Worm (Caenorhabditis elegans) whole organism, early embryonic: ENCODE measurements around the gene nlp-48.

ENCODE experiments used
- B0310.2 ChIP-seq: sonication (generic microtip); optimal IDR thresholded peaks from 2 replicates; lab custom pipeline; 2016; ENCODE audit warnings: mild to moderate bottlenecking, missing genetic modification characterization, missing compliant biosample characterization
- F13C5.2 ChIP-seq: sonication (generic microtip); optimal IDR thresholded peaks from 2 replicates; lab custom pipeline; 2017; ENCODE audit warnings: mild to moderate bottlenecking, missing genetic modification characterization, inconsistent platforms, missing compliant biosample characterization
- ama-1 ChIP-seq: fragments of 150-350 bp; optimal IDR thresholded peaks from 2 replicates; lab custom pipeline; 2014
- ceh-13 ChIP-seq: fragments of 200-800 bp; sonication (Bioruptor generic); optimal IDR thresholded peaks from 2 replicates; lab custom pipeline; 2018; ENCODE audit warnings: mild to moderate bottlenecking, missing genetic modification characterization, missing compliant biosample characterization
- ceh-36 ChIP-seq: sonication (generic microtip); optimal IDR thresholded peaks from 2 replicates; lab custom pipeline; 2016; ENCODE audit warnings: missing genetic modification characterization, inconsistent platforms, missing compliant biosample characterization
- flt-1 ChIP-seq: fragments of 200-800 bp; sonication (Bioruptor generic); IDR thresholded peaks from 2 replicates; pipeline ENCODE4 v1.3.6; 2022; ENCODE audit warnings: missing genetic modification characterization, missing compliant biosample characterization
- hmg-4 ChIP-seq: fragments of 200-800 bp; sonication (Bioruptor generic); optimal IDR thresholded peaks from 2 replicates; lab custom pipeline; 2018; ENCODE audit warnings: mild to moderate bottlenecking, missing genetic modification characterization, missing compliant biosample characterization
- pes-1 ChIP-seq: fragments of 200-800 bp; sonication (Bioruptor generic); IDR thresholded peaks from 2 replicates; pipeline ENCODE4 v1.3.6; 2022; ENCODE audit warnings: missing genetic modification reagents, missing genetic modification characterization, missing compliant biosample characterization
- tbx-11 ChIP-seq: fragments of 200-800 bp; sonication (Bioruptor generic); IDR thresholded peaks from 2 replicates; pipeline ENCODE4 v1.3.6; 2022; ENCODE audit warnings: missing genetic modification characterization, missing compliant biosample characterization

DNA sequence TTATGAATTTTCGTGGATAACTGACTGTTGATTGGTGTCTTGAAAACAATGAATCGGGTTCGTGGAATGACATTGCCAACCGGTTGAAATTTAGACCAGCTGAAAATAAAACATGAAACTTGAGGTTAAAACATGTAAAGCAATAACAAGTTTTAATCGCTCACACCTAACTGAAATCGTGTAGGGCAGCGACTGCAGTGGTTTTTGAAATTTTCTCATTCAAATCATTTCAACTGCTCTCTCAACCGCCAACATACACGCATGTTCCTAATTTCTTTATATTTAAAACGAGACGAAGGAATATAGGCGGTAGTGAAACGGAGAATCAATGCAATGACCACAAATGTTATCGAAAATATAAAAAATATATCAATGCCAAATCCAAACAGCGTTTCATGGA is 41.9 kb upstream of the nlp-48 start:
- no peak for TF ChIP-seq pes-1 (GFP tag; lab: Robert Waterston, UW)
- TF ChIP-seq F13C5.2 (tag; lab: Kevin White, UChicago), result no peak
- no peak for TF ChIP-seq ama-1
- no peak for TF ChIP-seq flt-1 (GFP tag; lab: Robert Waterston, UW)
- no peak for TF ChIP-seq tbx-11
- no peak for TF ChIP-seq ceh-13 (GFP tag; lab: Kevin White, UChicago)
- no peak for TF ChIP-seq ceh-36 (tag; lab: Kevin White, UChicago)
- no peak for TF ChIP-seq B0310.2 (tag; lab: Kevin White, UChicago)
- no peak for TF ChIP-seq hmg-4 (GFP tag; lab: Kevin White, UChicago)
